Worm (Caenorhabditis elegans) whole organism, mixed stage, embryonic: ENCODE data around the gene skr-15.

Experiments
- bed-3 ChIP-seq: fragments of 200-800 bp; sonication (Bioruptor generic); optimal IDR thresholded peaks from 3 replicates; lab custom pipeline; 2018; ENCODE audit warnings: mild to moderate bottlenecking, missing genetic modification characterization, moderate library complexity, missing compliant biosample characterization
- ceh-43 ChIP-seq: fragments of 200-800 bp; sonication (Bioruptor generic); optimal IDR thresholded peaks from 2 replicates; lab custom pipeline; 2018; ENCODE audit warnings: mild to moderate bottlenecking, missing genetic modification characterization, moderate library complexity, missing compliant biosample characterization
- cnd-1 ChIP-seq: fragments of 200-800 bp; sonication (Bioruptor generic); optimal IDR thresholded peaks from 2 replicates; lab custom pipeline; 2018; ENCODE audit warnings: mild to moderate bottlenecking, missing genetic modification characterization, missing compliant biosample characterization
- elt-3 ChIP-seq: fragments of 150-350 bp; optimal IDR thresholded peaks from 2 replicates; lab custom pipeline; 2014; ENCODE audit warnings: missing biosample characterization, missing genetic modification characterization
- ham-2 ChIP-seq: fragments of 200-800 bp; sonication (Bioruptor generic); optimal IDR thresholded peaks from 2 replicates; lab custom pipeline; 2018; ENCODE audit warnings: mild to moderate bottlenecking, missing genetic modification characterization, missing compliant biosample characterization
- hlh-1 ChIP-seq: fragments of 150-350 bp; optimal IDR thresholded peaks from 2 replicates; lab custom pipeline; 2014; ENCODE audit warnings: missing biosample characterization, missing genetic modification reagents, missing genetic modification characterization
- lin-32 ChIP-seq: fragments of 200-800 bp; sonication (Bioruptor generic); optimal IDR thresholded peaks from 2 replicates; lab custom pipeline; 2018; ENCODE audit warnings: mild to moderate bottlenecking, missing genetic modification characterization, missing compliant biosample characterization
- lsy-2 ChIP-seq: fragments of 150-350 bp; optimal IDR thresholded peaks from 2 replicates; lab custom pipeline; 2014; ENCODE audit warnings: missing biosample characterization, missing genetic modification characterization
- mab-5 ChIP-seq: fragments of 150-350 bp; optimal IDR thresholded peaks from 2 replicates; lab custom pipeline; 2014; ENCODE audit warnings: missing biosample characterization, missing genetic modification characterization
- nhr-2 ChIP-seq: fragments of 150-350 bp; optimal IDR thresholded peaks from 2 replicates; lab custom pipeline; 2014; ENCODE audit warnings: missing biosample characterization, missing genetic modification characterization
- nhr-76 ChIP-seq: sonication (generic microtip); optimal IDR thresholded peaks from 2 replicates; lab custom pipeline; 2017; ENCODE audit warnings: missing biosample characterization, missing genetic modification characterization
- pha-4 ChIP-seq: fragments of 150-350 bp; optimal IDR thresholded peaks from 2 replicates; lab custom pipeline; 2018; ENCODE audit warnings: missing biosample characterization, missing genetic modification reagents, missing genetic modification characterization
- snpc-4 ChIP-seq: fragments of 150-350 bp; optimal IDR thresholded peaks from 2 replicates; lab custom pipeline; 2014; ENCODE audit warnings: missing biosample characterization, missing genetic modification characterization
- sptf-1 ChIP-seq: sonication (generic microtip); optimal IDR thresholded peaks from 2 replicates; lab custom pipeline; 2017; ENCODE audit warnings: mild to moderate bottlenecking, missing genetic modification characterization, moderate library complexity, missing compliant biosample characterization
- unc-62 ChIP-seq: fragments of 150-350 bp; optimal IDR thresholded peaks from 2 replicates; lab custom pipeline; 2014; ENCODE audit warnings: missing biosample characterization, missing genetic modification reagents, missing genetic modification characterization

Gene skr-15

ce11 chrII:3864652-3865051 is 40.7 kb downstream of the skr-15 start, which contains the start of gene nhr-261:
Gene nhr-261, minus strand, starts transcription at chrII:3864752.
- TF ChIP-seq nhr-76 (tag; lab: Kevin White, UChicago): no peak
- no peak for TF ChIP-seq ceh-43 (GFP tag; lab: Kevin White, UChicago)
- TF ChIP-seq ham-2: no peak
- no peak for TF ChIP-seq mab-5 (tag; lab: Kevin White, UChicago)
- no peak for TF ChIP-seq sptf-1 (tag; lab: Kevin White, UChicago)
- TF ChIP-seq elt-3 (tag; lab: Kevin White, UChicago): no peak
- no peak for TF ChIP-seq bed-3 (GFP tag; lab: Kevin White, UChicago)
- TF ChIP-seq pha-4 (tag; lab: Kevin White, UChicago): no peak
- TF ChIP-seq cnd-1 (tag; lab: Kevin White, UChicago): no peak
- no peak for TF ChIP-seq lin-32 (GFP tag; lab: Kevin White, UChicago)
- TF ChIP-seq hlh-1 (tag; lab: Kevin White, UChicago): no peak
- no peak for TF ChIP-seq snpc-4 (tag; lab: Kevin White, UChicago)

DNA sequence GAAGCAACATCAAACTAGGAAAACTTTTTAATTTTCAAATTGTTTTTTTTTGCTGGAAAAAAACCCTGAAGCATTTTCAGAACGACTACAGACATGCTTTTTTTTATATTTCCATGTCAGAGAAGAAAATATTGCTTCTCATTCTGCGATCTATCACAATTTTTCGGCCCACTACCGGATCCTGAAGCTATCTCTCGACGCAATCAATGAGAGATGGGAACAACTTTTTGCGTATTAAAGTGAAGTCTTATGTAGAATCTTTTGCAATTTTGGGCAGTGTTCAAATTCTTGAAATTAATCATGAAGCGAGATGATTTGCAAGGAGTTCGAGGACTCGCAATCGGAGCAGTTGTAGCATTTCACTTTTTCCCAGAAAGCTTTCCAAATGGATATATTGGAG is 45.6 kb downstream of the skr-15 start, which contains the start of gene oac-10:
Gene oac-10, plus strand, starts transcription at position 301 of the 400 bp plus-strand sequence.
- TF ChIP-seq unc-62 (no peak), lsy-2 (tag; lab: Kevin White, UChicago) (no peak), nhr-2 (no peak), lin-32 (GFP tag; lab: Kevin White, UChicago) (no peak), ceh-43 (GFP tag; lab: Kevin White, UChicago) (no peak)
